Fruit fly (Drosophila melanogaster) whole organism, embryonic: ENCODE measurements around the gene CG45049.

Experiments
- Ada2b ChIP-seq: fragments of 200-800 bp; sonication (Bioruptor generic); IDR thresholded peaks from 2 replicates; pipeline ENCODE4 v1.3.6; 2022; ENCODE audit warnings: missing biosample characterization, missing genetic modification characterization
- Bdp1 ChIP-seq: fragments of 200-800 bp; sonication (Bioruptor generic); optimal IDR thresholded peaks from 3 replicates; lab custom pipeline; 2016; ENCODE audit warnings: missing biosample characterization, missing genetic modification characterization
- CG10267 ChIP-seq: fragments of 200-800 bp; sonication (Bioruptor generic); optimal IDR thresholded peaks from 2 replicates; lab custom pipeline; 2018; ENCODE audit warnings: missing biosample characterization, mild to moderate bottlenecking, missing genetic modification characterization, moderate library complexity
- CG10959 ChIP-seq: fragments of 200-800 bp; sonication (Bioruptor generic); IDR thresholded peaks from 2 replicates; pipeline ENCODE4 v1.3.6; 2022; ENCODE audit warnings: missing biosample characterization, missing genetic modification characterization
- CG12071 ChIP-seq: fragments of 200-800 bp; sonication (Bioruptor generic); optimal IDR thresholded peaks from 3 replicates; lab custom pipeline; 2018; ENCODE audit warnings: missing biosample characterization, mild to moderate bottlenecking, missing genetic modification characterization
- CG12299 ChIP-seq: fragments of 200-800 bp; sonication (Bioruptor generic); optimal IDR thresholded peaks from 2 replicates; lab custom pipeline; 2018; ENCODE audit warnings: missing biosample characterization, mild to moderate bottlenecking, missing genetic modification characterization
- CG12391 ChIP-seq: fragments of 200-800 bp; sonication (Bioruptor generic); optimal IDR thresholded peaks from 3 replicates; lab custom pipeline; 2018; ENCODE audit warnings: missing biosample characterization, mild to moderate bottlenecking, missing genetic modification characterization, moderate library complexity
- CG13775 ChIP-seq: fragments of 200-800 bp; sonication (Bioruptor generic); optimal IDR thresholded peaks from 3 replicates; lab custom pipeline; 2017; ENCODE audit warnings: missing biosample characterization, mild to moderate bottlenecking, missing genetic modification characterization
- CG14014 ChIP-seq: fragments of 200-800 bp; sonication (Bioruptor generic); IDR thresholded peaks from 2 replicates; pipeline ENCODE4 v1.3.6; 2022; ENCODE audit warnings: missing biosample characterization, missing genetic modification characterization
- CG14667 ChIP-seq: fragments of 200-800 bp; sonication (Bioruptor generic); IDR thresholded peaks from 2 replicates; pipeline ENCODE4 v1.3.6; 2022; ENCODE audit warnings: missing biosample characterization, missing genetic modification characterization
- CG15514 ChIP-seq: fragments of 200-800 bp; sonication (Bioruptor generic); optimal IDR thresholded peaks from 3 replicates; lab custom pipeline; 2017; ENCODE audit warnings: missing biosample characterization, missing genetic modification characterization, mild to moderate bottlenecking, moderate library complexity, missing genetic modification reagents
- CG17328 ChIP-seq: fragments of 200-800 bp; sonication (Bioruptor generic); IDR thresholded peaks from 2 replicates; pipeline ENCODE4 v1.3.6; 2022; ENCODE audit warnings: missing biosample characterization, missing genetic modification characterization
- CG17385 ChIP-seq: fragments of 200-800 bp; sonication (Bioruptor generic); optimal IDR thresholded peaks from 3 replicates; lab custom pipeline; 2018; ENCODE audit warnings: missing biosample characterization, mild to moderate bottlenecking, missing genetic modification characterization
- CG17568 ChIP-seq: fragments of 200-800 bp; sonication (Bioruptor generic); optimal IDR thresholded peaks from 2 replicates; lab custom pipeline; 2018; ENCODE audit warnings: missing biosample characterization, mild to moderate bottlenecking, missing genetic modification characterization, moderate library complexity
- CG18011 ChIP-seq: fragments of 200-800 bp; sonication (Bioruptor generic); optimal IDR thresholded peaks from 2 replicates; lab custom pipeline; 2017; ENCODE audit warnings: missing biosample characterization, missing genetic modification characterization, mild to moderate bottlenecking, moderate library complexity, missing genotype
- CG18619 ChIP-seq: fragments of 200-800 bp; sonication (Bioruptor generic); optimal IDR thresholded peaks from 3 replicates; lab custom pipeline; 2017; ENCODE audit warnings: missing biosample characterization, mild to moderate bottlenecking, missing genetic modification characterization
- CG33557 ChIP-seq: fragments of 200-800 bp; sonication (Bioruptor generic); optimal IDR thresholded peaks from 2 replicates; lab custom pipeline; 2019; ENCODE audit warnings: missing biosample characterization, mild to moderate bottlenecking, missing genetic modification characterization, moderate library complexity
- CG42726 ChIP-seq: fragments of 200-800 bp; sonication (Bioruptor generic); IDR thresholded peaks from 2 replicates; pipeline ENCODE4 v1.3.6; 2022; ENCODE audit warnings: missing biosample characterization, missing genetic modification characterization; ENCODE audit not compliant: partially characterized antibody
- CG4707 ChIP-seq: fragments of 200-800 bp; sonication (Bioruptor generic); optimal IDR thresholded peaks from 2 replicates; lab custom pipeline; 2018; ENCODE audit warnings: missing biosample characterization, mild to moderate bottlenecking, missing genetic modification characterization, moderate library complexity
- CG6175 ChIP-seq: fragments of 200-800 bp; sonication (Bioruptor generic); IDR thresholded peaks from 3 replicates; pipeline ENCODE4 v1.3.6; 2022; ENCODE audit warnings: missing biosample characterization, missing genetic modification characterization
- CG7745 ChIP-seq: fragments of 200-800 bp; sonication (Bioruptor generic); optimal IDR thresholded peaks from 2 replicates; lab custom pipeline; 2018; ENCODE audit warnings: missing biosample characterization, mild to moderate bottlenecking, missing genetic modification characterization, moderate library complexity
- CG7786 ChIP-seq: fragments of 200-800 bp; sonication (Bioruptor generic); optimal IDR thresholded peaks from 2 replicates; lab custom pipeline; 2016; ENCODE audit warnings: missing biosample characterization, missing genetic modification characterization
- CG7839 ChIP-seq: fragments of 200-800 bp; sonication (Bioruptor generic); optimal IDR thresholded peaks from 3 replicates; lab custom pipeline; 2018; ENCODE audit warnings: missing biosample characterization, mild to moderate bottlenecking, missing genetic modification characterization, moderate library complexity
- CG7987 ChIP-seq: fragments of 200-800 bp; sonication (Bioruptor generic); optimal IDR thresholded peaks from 2 replicates; lab custom pipeline; 2018; ENCODE audit warnings: missing biosample characterization, mild to moderate bottlenecking, missing genetic modification characterization, moderate library complexity
- CG8924 ChIP-seq: fragments of 200-800 bp; optimal IDR thresholded peaks from 3 replicates; lab custom pipeline; 2019; ENCODE audit warnings: missing biosample characterization, mild to moderate bottlenecking, missing genetic modification characterization, moderate library complexity
- CG9876 ChIP-seq: fragments of 200-800 bp; sonication (Bioruptor generic); optimal IDR thresholded peaks from 2 replicates; lab custom pipeline; 2016; ENCODE audit warnings: missing biosample characterization, missing genetic modification characterization
- CHES-1-like ChIP-seq: fragments of 200-800 bp; sonication (Bioruptor generic); optimal IDR thresholded peaks from 2 replicates; lab custom pipeline; 2016; ENCODE audit warnings: missing biosample characterization, missing genetic modification characterization
- E2f1 ChIP-seq: fragments of 200-800 bp; sonication (Bioruptor generic); IDR thresholded peaks from 2 replicates; pipeline ENCODE4 v1.3.6; 2022; ENCODE audit warnings: missing biosample characterization, missing genetic modification characterization
- Ets65A ChIP-seq: fragments of 200-800 bp; sonication (Bioruptor generic); peaks from one replicate; lab custom pipeline; 2016; ENCODE audit warnings: missing biosample characterization, missing genetic modification characterization
- Fer1 ChIP-seq: fragments of 200-800 bp; sonication (Bioruptor generic); optimal IDR thresholded peaks from 2 replicates; lab custom pipeline; 2017; ENCODE audit warnings: missing biosample characterization, mild to moderate bottlenecking, missing genetic modification characterization
- HmgD ChIP-seq: fragments of 200-800 bp; sonication (Bioruptor generic); optimal IDR thresholded peaks from 3 replicates; lab custom pipeline; 2016; ENCODE audit warnings: missing biosample characterization, missing genetic modification characterization
- Hsf ChIP-seq: fragments of 200-800 bp; sonication (Bioruptor generic); optimal IDR thresholded peaks from 3 replicates; lab custom pipeline; 2016; ENCODE audit warnings: missing biosample characterization, missing genetic modification characterization
- MESR4 ChIP-seq: fragments of 200-800 bp; sonication (Bioruptor generic); optimal IDR thresholded peaks from 2 replicates; lab custom pipeline; 2018; ENCODE audit warnings: missing biosample characterization, mild to moderate bottlenecking, missing genetic modification characterization, moderate library complexity
- Med ChIP-seq: fragments of 200-800 bp; sonication (Bioruptor generic); peaks from one replicate; lab custom pipeline; 2016; ENCODE audit warnings: missing biosample characterization, missing genetic modification characterization, mild to moderate bottlenecking, inconsistent platforms, moderate library complexity
- Mes4 ChIP-seq: fragments of 200-800 bp; sonication (Bioruptor generic); optimal IDR thresholded peaks from 2 replicates; lab custom pipeline; 2016; ENCODE audit warnings: missing biosample characterization, missing genetic modification characterization
- NFAT ChIP-seq: fragments of 200-800 bp; sonication (Bioruptor generic); IDR thresholded peaks from 2 replicates; pipeline ENCODE4 v1.3.6; 2022; ENCODE audit warnings: missing biosample characterization, missing genetic modification characterization
- Sin3A ChIP-seq: fragments of >200 bp; optimal IDR thresholded peaks from 2 replicates; lab custom pipeline; 2018
- Sry-δ ChIP-seq: fragments of 200-800 bp; sonication (Bioruptor generic); optimal IDR thresholded peaks from 2 replicates; lab custom pipeline; 2016; ENCODE audit warnings: missing biosample characterization, missing genetic modification characterization
- Taf1 ChIP-seq: fragments of 200-800 bp; sonication (Bioruptor generic); IDR thresholded peaks from 2 replicates; pipeline ENCODE4 v1.3.6; 2022; ENCODE audit warnings: missing biosample characterization, missing genetic modification characterization
- abd-A ChIP-seq: fragments of 200-800 bp; sonication (Bioruptor generic); optimal IDR thresholded peaks from 3 replicates; lab custom pipeline; 2019; ENCODE audit warnings: missing biosample characterization, mild to moderate bottlenecking, missing genetic modification characterization, moderate library complexity
- chinmo ChIP-seq: fragments of 200-800 bp; sonication (Bioruptor generic); IDR thresholded peaks from 4 replicates; pipeline ENCODE4 v1.3.6; 2022; ENCODE audit warnings: missing biosample characterization, missing genetic modification characterization; ENCODE audit not compliant: partially characterized antibody
- dati ChIP-seq: fragments of 200-800 bp; sonication (Bioruptor generic); IDR thresholded peaks from 2 replicates; pipeline ENCODE4 v1.3.6; 2022; ENCODE audit warnings: missing biosample characterization, missing genetic modification characterization
- dysf ChIP-seq: fragments of 200-800 bp; sonication (Bioruptor generic); IDR thresholded peaks from 3 replicates; pipeline ENCODE4 v1.3.6; 2022; ENCODE audit warnings: missing biosample characterization, missing genetic modification characterization
- fd64A ChIP-seq: fragments of 200-800 bp; sonication (Bioruptor generic); optimal IDR thresholded peaks from 3 replicates; lab custom pipeline; 2018; ENCODE audit warnings: missing biosample characterization, mild to moderate bottlenecking, missing genetic modification characterization
- grn ChIP-seq: fragments of 200-800 bp; sonication (Bioruptor generic); optimal IDR thresholded peaks from 3 replicates; lab custom pipeline; 2017; ENCODE audit warnings: missing biosample characterization, missing genetic modification characterization
- knrl ChIP-seq: fragments of 200-800 bp; sonication (Bioruptor generic); IDR thresholded peaks from 3 replicates; pipeline ENCODE4 v1.3.6; 2022; ENCODE audit warnings: missing biosample characterization, missing genetic modification characterization; ENCODE audit not compliant: partially characterized antibody
- lbe ChIP-seq: fragments of 200-800 bp; sonication (Bioruptor generic); optimal IDR thresholded peaks from 2 replicates; lab custom pipeline; 2016; ENCODE audit warnings: missing biosample characterization, mild to moderate bottlenecking, missing genetic modification characterization
- oc ChIP-seq: fragments of 200-800 bp; sonication (Bioruptor generic); optimal IDR thresholded peaks from 2 replicates; lab custom pipeline; 2018; ENCODE audit warnings: missing biosample characterization, mild to moderate bottlenecking, missing genetic modification characterization, moderate library complexity
- ttk ChIP-seq: fragments of 200-800 bp; sonication (Bioruptor generic); IDR thresholded peaks from 2 replicates; pipeline ENCODE4 v2.1.2; 2022; ENCODE audit warnings: missing biosample characterization, missing genetic modification characterization
- unpg ChIP-seq: fragments of 200-800 bp; sonication (Bioruptor generic); optimal IDR thresholded peaks from 3 replicates; lab custom pipeline; 2018; ENCODE audit warnings: missing biosample characterization, mild to moderate bottlenecking, missing genetic modification characterization, moderate library complexity

CG45049 gene

DNA sequence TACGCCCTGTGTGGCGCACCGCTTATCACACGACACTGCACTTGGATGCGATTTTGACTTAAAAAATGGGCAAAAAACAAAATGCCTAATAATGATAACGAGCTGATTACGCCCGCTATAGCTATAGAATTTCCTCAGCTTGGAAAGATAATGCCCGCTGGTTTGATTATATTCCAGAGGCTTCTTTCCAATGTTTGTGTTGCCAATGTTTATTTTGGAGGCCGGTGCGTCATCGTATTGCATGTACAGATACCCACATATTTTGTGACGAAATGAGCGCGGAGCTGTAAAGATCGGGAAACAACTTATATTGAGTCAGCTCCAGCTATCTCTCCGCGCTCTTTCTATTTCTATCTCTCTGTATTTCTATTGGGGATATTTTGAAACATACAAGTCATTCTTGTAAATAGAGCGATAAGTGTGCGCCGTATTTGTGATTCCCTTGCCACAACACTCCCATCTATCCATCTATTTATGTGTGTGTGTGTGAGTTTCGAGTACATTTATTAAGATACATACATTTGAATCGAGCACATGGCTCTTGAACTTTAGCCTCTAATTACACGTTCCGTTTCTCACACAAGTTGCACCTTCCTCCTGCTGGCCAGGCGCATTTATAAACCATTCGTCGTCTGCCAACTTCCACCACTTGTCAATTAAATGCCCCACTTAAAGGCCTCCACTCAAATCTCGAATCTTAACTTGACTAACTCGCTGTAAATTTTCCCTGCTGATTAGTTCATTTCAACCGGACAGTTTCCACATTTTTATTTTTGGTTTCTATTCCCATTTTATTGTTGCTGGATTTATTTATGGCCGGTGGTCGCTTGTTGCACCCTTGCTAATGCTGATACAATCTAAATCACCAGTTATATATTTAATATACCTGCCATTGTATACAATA lies 42.5 kb upstream of the CG45049 start (continued):
- TF ChIP-seq CG9876 (GFP tag; lab: Kevin White, UChicago) (no peak), Sin3A (lab: Kevin White, UChicago) (no peak), CG18011 (GFP tag; lab: Kevin White, UChicago) (no peak), fd64A (peak; percentile 45), CG7786 (GFP tag; lab: Kevin White, UChicago) (no peak), E2f1 (no peak), dysf (GFP tag; lab: Robert Waterston, UW) (no peak), CG6175 (GFP tag; lab: Robert Waterston, UW) (no peak), Fer1 (GFP tag; lab: Kevin White, UChicago) (peak; percentile 27), grn (GFP tag; lab: Kevin White, UChicago) (peak; percentile 40), CG4707 (GFP tag; lab: Kevin White, UChicago) (no peak), CG12391 (tag; lab: Kevin White, UChicago) (no peak), CG12299 (tag; lab: Kevin White, UChicago) (no peak), CG10267 (tag; lab: Kevin White, UChicago) (no peak), CG17328 (no peak), Ada2b (GFP tag; lab: Robert Waterston, UW) (0 out of 2 replicates have a peak, but pooled peaks have one; percentile 5), CG10959 (GFP tag; lab: Robert Waterston, UW) (no peak), CG14667 (GFP tag; lab: Robert Waterston, UW) (no peak), Hsf (GFP tag; lab: Kevin White, UChicago) (no peak), CG8924 (tag; lab: Kevin White, UChicago) (no peak), NFAT (GFP tag; lab: Robert Waterston, UW) (no peak), CHES-1-like (GFP tag; lab: Kevin White, UChicago) (no peak), CG14014 (GFP tag; lab: Robert Waterston, UW) (no peak), MESR4 (GFP tag; lab: Kevin White, UChicago) (no peak), CG15514 (GFP tag; lab: Kevin White, UChicago) (no peak), dati (GFP tag; lab: Robert Waterston, UW) (no peak), lbe (GFP tag; lab: Kevin White, UChicago) (no peak), knrl (GFP tag; lab: Robert Waterston, UW) (no peak), CG17568 (GFP tag; lab: Kevin White, UChicago) (no peak), CG18619 (GFP tag; lab: Kevin White, UChicago) (no peak), chinmo (GFP tag; lab: Robert Waterston, UW) (0 out of 4 replicates have a peak, but pooled peaks have one; percentile 44), Sry-δ (GFP tag; lab: Kevin White, UChicago) (no peak), oc (tag; lab: Kevin White, UChicago) (no peak), CG7839 (tag; lab: Kevin White, UChicago) (no peak), CG7987 (GFP tag; lab: Kevin White, UChicago) (no peak), Med (GFP tag; lab: Kevin White, UChicago) (peak; percentile 76), Mes4 (GFP tag; lab: Kevin White, UChicago) (no peak), CG17385 (GFP tag; lab: Kevin White, UChicago) (no peak), Taf1 (no peak), abd-A (tag; lab: Kevin White, UChicago) (no peak), CG12071 (peak; percentile 28), CG33557 (GFP tag; lab: Kevin White, UChicago) (no peak), CG7745 (tag; lab: Kevin White, UChicago) (no peak), ttk (GFP tag; lab: Robert Waterston, UW) (no peak), CG13775 (GFP tag; lab: Kevin White, UChicago) (no peak), Ets65A (GFP tag; lab: Kevin White, UChicago) (no peak), Bdp1 (GFP tag; lab: Kevin White, UChicago) (no peak), HmgD (GFP tag; lab: Kevin White, UChicago) (no peak), unpg (GFP tag; lab: Kevin White, UChicago) (no peak), CG42726 (GFP tag; lab: Robert Waterston, UW) (no peak)
